Worm (Caenorhabditis elegans) whole organism, L2 larva: Measurements from ENCODE around the gene lact-5.
"Not testable (repeated sequence)": the region's sequence is repeated elsewhere in the genome, so short reads cannot be mapped to it uniquely, and the experiment has no call there.

Source experiments
- C34F6.9 ChIP-seq: fragments of 150-350 bp; optimal IDR thresholded peaks from 2 replicates; lab custom pipeline; 2014; ENCODE audit warnings: missing biosample characterization, missing genetic modification characterization
- R02D3.7 ChIP-seq: fragments of 150-350 bp; optimal IDR thresholded peaks from 2 replicates; lab custom pipeline; 2014; ENCODE audit warnings: missing biosample characterization, missing genetic modification characterization
- Y55F3AM.14 ChIP-seq: fragments of 200-800 bp; sonication (Bioruptor generic); optimal IDR thresholded peaks from 2 replicates; lab custom pipeline; 2018; ENCODE audit warnings: mild to moderate bottlenecking, missing genetic modification characterization, missing compliant biosample characterization
- ZK546.5 ChIP-seq: sonication (generic microtip); optimal IDR thresholded peaks from 2 replicates; lab custom pipeline; 2017; ENCODE audit warnings: missing biosample characterization, missing genetic modification characterization
- alr-1 ChIP-seq: fragments of 150-350 bp; optimal IDR thresholded peaks from 2 replicates; lab custom pipeline; 2014; ENCODE audit warnings: missing biosample characterization, missing genetic modification characterization
- aly-2 ChIP-seq: fragments of 150-350 bp; optimal IDR thresholded peaks from 2 replicates; lab custom pipeline; 2014; ENCODE audit warnings: missing biosample characterization, missing genetic modification characterization
- ama-1 ChIP-seq: fragments of 150-350 bp; optimal IDR thresholded peaks from 2 replicates; lab custom pipeline; 2018; ENCODE audit warnings: inconsistent platforms
- ceh-16 ChIP-seq: fragments of 150-350 bp; optimal IDR thresholded peaks from 2 replicates; lab custom pipeline; 2014; ENCODE audit warnings: missing biosample characterization, missing genetic modification characterization
- ceh-82 ChIP-seq: fragments of 150-350 bp; optimal IDR thresholded peaks from 2 replicates; lab custom pipeline; 2014; ENCODE audit warnings: missing biosample characterization, missing genetic modification characterization
- crh-2 ChIP-seq: sonication (generic microtip); optimal IDR thresholded peaks from 2 replicates; lab custom pipeline; 2017; ENCODE audit warnings: missing biosample characterization, missing genetic modification characterization
- dmd-4 ChIP-seq: sonication (generic microtip); optimal IDR thresholded peaks from 2 replicates; lab custom pipeline; 2017; ENCODE audit warnings: missing biosample characterization, missing genetic modification characterization
- elt-3 ChIP-seq: sonication (generic microtip); optimal IDR thresholded peaks from 2 replicates; lab custom pipeline; 2017; ENCODE audit warnings: missing biosample characterization, missing genetic modification characterization
- fos-1 ChIP-seq: fragments of 150-350 bp; optimal IDR thresholded peaks from 2 replicates; lab custom pipeline; 2014; ENCODE audit warnings: missing biosample characterization, missing genetic modification characterization
- gmeb-1 ChIP-seq: fragments of 150-350 bp; optimal IDR thresholded peaks from 2 replicates; lab custom pipeline; 2014; ENCODE audit warnings: missing biosample characterization, missing genetic modification characterization
- lin-39 ChIP-seq: fragments of 150-350 bp; optimal IDR thresholded peaks from 2 replicates; lab custom pipeline; 2014; ENCODE audit warnings: missing biosample characterization, missing genetic modification reagents, missing genetic modification characterization
- lsy-2 ChIP-seq, 2 experiments: fragments of 150-350 bp in 1 of 2; sonication (generic microtip) in 1 of 2; optimal IDR thresholded peaks; 2 replicates each; lab custom pipeline; 2014 to 2017; ENCODE audit warnings: missing biosample characterization in 2 of 2, missing genetic modification characterization in 2 of 2
- mbf-1 ChIP-seq: sonication (generic microtip); optimal IDR thresholded peaks from 2 replicates; lab custom pipeline; 2017; ENCODE audit warnings: missing biosample characterization, missing genetic modification characterization
- nhr-10 ChIP-seq: sonication (generic microtip); optimal IDR thresholded peaks from 2 replicates; lab custom pipeline; 2017; ENCODE audit warnings: missing biosample characterization, missing genetic modification characterization
- nhr-12 ChIP-seq: fragments of 150-350 bp; optimal IDR thresholded peaks from 2 replicates; lab custom pipeline; 2014; ENCODE audit warnings: missing biosample characterization, missing genetic modification characterization
- nhr-129 ChIP-seq: fragments of 150-350 bp; optimal IDR thresholded peaks from 2 replicates; lab custom pipeline; 2014; ENCODE audit warnings: missing biosample characterization, missing genetic modification characterization
- nhr-6 ChIP-seq: fragments of 150-350 bp; optimal IDR thresholded peaks from 2 replicates; lab custom pipeline; 2014; ENCODE audit warnings: missing biosample characterization, missing genetic modification characterization
- nhr-77 ChIP-seq: fragments of 150-350 bp; optimal IDR thresholded peaks from 2 replicates; lab custom pipeline; 2014; ENCODE audit warnings: missing biosample characterization, missing genetic modification characterization
- sma-3 ChIP-seq: sonication (generic microtip); optimal IDR thresholded peaks from 2 replicates; lab custom pipeline; 2016; ENCODE audit warnings: missing genetic modification reagents, missing genetic modification characterization, missing compliant biosample characterization
- sma-9 ChIP-seq, 2 experiments: fragments of 150-350 bp in 1 of 2; sonication (generic microtip) in 1 of 2; optimal IDR thresholded peaks; 2 replicates each; lab custom pipeline; 2014 to 2016; ENCODE audit warnings: missing genetic modification characterization in 2 of 2, mild to moderate bottlenecking in 1 of 2, missing biosample characterization in 1 of 2, missing compliant biosample characterization in 1 of 2, missing genetic modification reagents in 1 of 2, moderate library complexity in 1 of 2
- unc-55 ChIP-seq: fragments of 150-350 bp; sonication (generic microtip); optimal IDR thresholded peaks from 3 replicates; lab custom pipeline; 2014; ENCODE audit warnings: missing biosample characterization, missing genetic modification reagents, missing genetic modification characterization
- unc-62 ChIP-seq: fragments of 150-350 bp; optimal IDR thresholded peaks from 2 replicates; lab custom pipeline; 2014; ENCODE audit warnings: missing biosample characterization, missing genetic modification reagents, missing genetic modification characterization
- ztf-1 ChIP-seq: fragments of 200-800 bp; sonication (Bioruptor generic); conservative IDR thresholded peaks from 2 replicates; pipeline ENCODE4 v1.3.6; 2022; ENCODE audit warnings: missing genetic modification characterization, missing compliant biosample characterization
- ztf-11 ChIP-seq: sonication (generic microtip); optimal IDR thresholded peaks from 2 replicates; lab custom pipeline; 2017; ENCODE audit warnings: missing biosample characterization, missing genetic modification characterization
- ztf-4 ChIP-seq: fragments of 150-350 bp; optimal IDR thresholded peaks from 2 replicates; lab custom pipeline; 2014; ENCODE audit warnings: missing biosample characterization, missing genetic modification characterization

Gene lact-5

ce11 chrII:4866045-4866444 is 44.5 kb upstream of the lact-5 start (continued):
- TF ChIP-seq aly-2 (tag; lab: Kevin White, UChicago): no peak
- TF ChIP-seq gmeb-1: no peak
- TF ChIP-seq ceh-16: no peak
- TF ChIP-seq lin-39 (tag; lab: Kevin White, UChicago): no peak
- TF ChIP-seq elt-3: peak; percentile 41
- TF ChIP-seq ama-1 (lab: Kevin White, UChicago): peak; percentile 81
- TF ChIP-seq dmd-4 (tag; lab: Kevin White, UChicago): no peak
- TF ChIP-seq R02D3.7 (tag; lab: Kevin White, UChicago): no peak

- TF ChIP-seq crh-2 (tag; lab: Kevin White, UChicago) (no peak), nhr-10 (tag; lab: Kevin White, UChicago) (no peak), lin-39 (tag; lab: Kevin White, UChicago) (no peak), gmeb-1 (no peak), lsy-2 (tag; optimal IDR thresholded peaks at IDR 0.05; lab: Kevin White, UChicago) (no peak), ztf-4 (tag; lab: Kevin White, UChicago) (no peak), nhr-6 (tag; lab: Kevin White, UChicago) (no peak), ztf-1 (GFP tag; lab: Robert Waterston, UW) (no peak), aly-2 (tag; lab: Kevin White, UChicago) (no peak), nhr-77 (tag; lab: Kevin White, UChicago) (no peak), fos-1 (tag; lab: Kevin White, UChicago) (no peak), unc-62 (GFP tag; lab: Kevin White, UChicago) (no peak), nhr-12 (tag; lab: Kevin White, UChicago) (no peak), ceh-16 (no peak), sma-3 (GFP tag; lab: Kevin White, UChicago) (no peak), alr-1 (tag; lab: Kevin White, UChicago) (no peak), ZK546.5 (no peak), elt-3 (no peak), mbf-1 (tag; lab: Kevin White, UChicago) (no peak), ztf-11 (tag; lab: Kevin White, UChicago) (no peak)
These were observed 41.8 kb upstream of the lact-5 start, which contains the start of the genes mpst-4 and F11G11.14 for ce11 chrII:4863357-4863756. Gene mpst-4 (minus strand): TSS chrII:4863457. Gene F11G11.14 (plus strand): TSS chrII:4863681.

ce11 chrII:4860260-4860659 is 38.7 kb upstream of the lact-5 start, which contains the start of the genes nspd-5 and F11G11.4:
Gene nspd-5 (minus strand): TSS chrII:4860360.
Gene F11G11.4 (plus strand): TSS chrII:4860594.
- TF ChIP-seq unc-55 (GFP tag; lab: Kevin White, UChicago); aly-2 (tag; lab: Kevin White, UChicago); Y55F3AM.14 (GFP tag; lab: Kevin White, UChicago): not testable (repeated sequence)

- TF ChIP-seq ama-1 (lab: Kevin White, UChicago): peak; percentile 59
- no peak for TF ChIP-seq nhr-10 (tag; lab: Kevin White, UChicago)
- TF ChIP-seq ztf-4 (tag; lab: Kevin White, UChicago): peak; percentile 35
- TF ChIP-seq, all 48 proteins: peak for 2
These were observed 37.4 kb upstream of the lact-5 start for ce11 chrII:4858906-4859411.

- peak; percentile 68 for TF ChIP-seq ama-1 (lab: Kevin White, UChicago)
- no peak for TF ChIP-seq ztf-11 (tag; lab: Kevin White, UChicago)
- TF ChIP-seq ceh-82 (tag; lab: Kevin White, UChicago): no peak
- peak; percentile 33 for TF ChIP-seq ztf-4 (tag; lab: Kevin White, UChicago)
- TF ChIP-seq C34F6.9 (tag; lab: Kevin White, UChicago): no peak
These were observed 36.4 kb upstream of the lact-5 start, which contains the start of gene F11G11.5 for ce11 chrII:4857873-4858364. Gene F11G11.5 (plus strand): TSS chrII:4857923.

ce11 chrII:4857086-4857485 is 35.5 kb upstream of the lact-5 start:
- TF ChIP-seq fos-1 (tag; lab: Kevin White, UChicago) (peak; percentile 94), nhr-12 (tag; lab: Kevin White, UChicago) (no peak), crh-2 (tag; lab: Kevin White, UChicago) (peak; percentile 32), elt-3 (no peak), nhr-129 (peak; percentile 17), R02D3.7 (tag; lab: Kevin White, UChicago) (no peak), sma-9 (GFP tag; optimal IDR thresholded peaks at IDR 0.05; lab: Kevin White, UChicago) (peak; percentile 18), sma-9 (tag; optimal IDR thresholded peaks at IDR 0.05; lab: Kevin White, UChicago) (no peak)
